Worm (Caenorhabditis elegans): Measurements from ENCODE around the gene str-81.

DNA sequence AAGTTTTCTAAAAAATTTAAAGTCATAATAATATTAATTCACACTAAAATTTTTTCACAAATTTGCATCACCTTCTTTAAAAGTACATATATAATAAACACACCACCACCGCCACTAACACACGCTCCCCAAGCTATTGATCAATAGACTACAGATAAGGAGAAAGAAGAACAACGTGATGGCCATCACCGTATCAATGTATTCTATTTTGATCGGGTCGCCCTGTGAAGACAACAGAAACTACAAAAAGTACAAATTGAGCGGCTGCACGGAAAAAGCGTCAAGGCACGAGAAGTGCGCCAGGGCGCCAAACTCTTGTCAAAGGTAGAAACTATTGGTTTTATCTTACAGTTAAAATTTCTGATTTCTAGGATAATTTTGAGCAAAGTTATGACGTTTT is 38.5 kb downstream of the str-81 start:
- TF ChIP-seq ama-1 (optimal IDR thresholded peaks at IDR 0.05): no peak
- TF ChIP-seq scrt-1 (GFP tag; IDR thresholded peaks at IDR 0.05): no peak
- TF ChIP-seq pes-1 (GFP tag; IDR thresholded peaks at IDR 0.05): no peak
- no peak for TF ChIP-seq ceh-36 (tag; optimal IDR thresholded peaks at IDR 0.05)
- no peak for TF ChIP-seq tbx-37 (GFP tag; conservative IDR thresholded peaks at IDR 0.05)
- TF ChIP-seq aly-1 (tag; optimal IDR thresholded peaks at IDR 0.05): no peak
- no peak for TF ChIP-seq flt-1 (GFP tag; IDR thresholded peaks at IDR 0.05)
- no peak for TF ChIP-seq hmbx-1 (tag; optimal IDR thresholded peaks at IDR 0.05)
